Fruit fly (Drosophila melanogaster): Measurements from ENCODE around the gene ems.

The ems gene

DNA sequence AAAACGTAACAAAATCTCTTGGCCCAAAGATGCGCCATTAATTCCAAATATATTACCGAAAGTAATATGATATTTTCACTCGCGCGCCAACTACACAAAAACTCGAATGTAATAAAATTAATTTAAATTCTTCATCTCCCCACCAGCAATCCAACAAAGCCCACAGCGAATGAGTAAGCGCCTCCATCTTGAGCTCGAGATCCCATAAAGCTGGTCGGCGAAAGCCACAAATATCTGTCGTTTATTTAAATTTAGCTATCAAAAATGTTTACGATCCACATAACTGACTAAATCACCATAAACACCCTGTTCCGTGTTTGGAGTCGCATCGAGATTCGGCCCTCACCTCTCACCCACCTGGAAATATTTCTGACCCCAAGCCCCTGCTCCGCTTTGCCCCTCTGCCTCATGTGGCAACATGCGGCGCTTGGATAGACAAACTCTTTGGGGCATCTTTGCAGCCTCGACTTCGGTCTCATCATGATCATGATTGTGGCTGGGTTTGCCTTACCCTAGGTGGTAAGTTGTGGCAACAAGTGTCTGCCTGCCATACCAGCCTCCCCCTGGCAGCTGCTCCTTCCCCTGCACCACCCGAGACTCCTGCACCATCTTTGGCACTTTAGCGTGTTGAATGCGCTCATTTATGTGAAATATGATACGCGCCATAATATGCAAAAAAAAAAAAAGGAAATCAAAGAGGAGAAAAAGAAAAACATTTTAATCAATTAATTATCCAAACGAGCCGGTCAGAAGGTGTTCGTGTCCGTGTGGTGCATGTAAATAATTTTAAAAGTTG lies 10.6 kb downstream of the ems start:
- no peak for TF ChIP-seq psq (optimal IDR thresholded peaks at IDR 0.05)
- TF ChIP-seq insv (optimal IDR thresholded peaks at IDR 0.05) = no peak

DNA sequence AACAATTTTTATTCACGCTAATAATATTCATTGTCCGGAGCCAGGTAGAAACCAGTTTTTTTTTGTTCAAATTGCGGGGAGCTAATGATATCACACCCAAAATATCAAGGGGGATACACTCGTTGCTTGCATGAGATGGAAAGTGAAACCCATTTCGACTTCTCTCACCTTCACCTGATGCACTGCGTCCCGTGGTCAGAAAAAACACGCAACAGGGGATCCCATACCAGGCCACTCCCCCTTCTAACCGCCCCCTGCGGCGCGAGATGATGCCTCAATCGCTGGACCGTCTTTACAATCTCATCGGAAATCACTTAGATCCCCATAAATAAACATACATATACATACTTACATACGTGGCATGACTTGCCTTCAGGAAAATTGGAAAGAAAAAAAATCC lies 11.9 kb downstream of the ems start:
- no peak for TF ChIP-seq Myc (optimal IDR thresholded peaks at IDR 0.05)
- no peak for TF ChIP-seq ttk (optimal IDR thresholded peaks at IDR 0.05)
- no peak for TF ChIP-seq psq (optimal IDR thresholded peaks at IDR 0.05)
- no peak for TF ChIP-seq insv (optimal IDR thresholded peaks at IDR 0.05)
- TF ChIP-seq Sin3A (optimal IDR thresholded peaks at IDR 0.05) = no peak
- TF ChIP-seq h (optimal IDR thresholded peaks at IDR 0.05) = no peak

DNA sequence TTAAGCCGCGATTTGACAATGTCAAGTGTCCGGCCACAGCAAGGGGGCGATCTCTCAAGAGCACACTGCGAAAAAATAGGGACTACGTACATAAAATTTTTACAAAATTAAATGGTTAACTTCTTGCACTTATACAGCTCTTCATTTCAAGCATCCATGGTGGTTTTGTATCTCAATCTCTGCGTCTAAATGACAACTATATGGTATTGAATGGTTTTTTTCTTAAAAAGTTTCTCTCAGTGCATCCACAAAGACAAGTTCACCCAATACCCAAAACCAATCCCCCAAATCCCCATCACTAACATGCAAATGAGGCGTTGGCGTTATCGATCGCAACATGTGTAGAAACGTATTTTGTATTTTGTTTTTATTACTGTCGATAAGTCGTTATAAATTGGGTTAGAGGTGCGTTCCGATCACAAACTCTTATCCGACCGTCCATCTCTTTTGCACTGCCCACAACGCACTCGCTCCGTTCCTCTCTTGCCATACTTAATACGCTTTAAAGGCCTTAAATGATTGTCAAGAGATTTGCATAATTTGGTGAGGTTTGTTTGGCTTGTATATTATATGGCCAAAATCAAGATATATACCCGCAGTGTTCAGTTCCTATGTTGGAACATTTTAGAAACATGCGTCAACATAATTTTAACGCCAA lies 13.2 kb downstream of the ems start:
- TF ChIP-seq ttk (optimal IDR thresholded peaks at IDR 0.05) (no peak), Myc (optimal IDR thresholded peaks at IDR 0.05) (no peak), Sin3A (optimal IDR thresholded peaks at IDR 0.05) (no peak), insv (optimal IDR thresholded peaks at IDR 0.05) (no peak), h (optimal IDR thresholded peaks at IDR 0.05) (no peak), psq (optimal IDR thresholded peaks at IDR 0.05) (no peak)

DNA sequence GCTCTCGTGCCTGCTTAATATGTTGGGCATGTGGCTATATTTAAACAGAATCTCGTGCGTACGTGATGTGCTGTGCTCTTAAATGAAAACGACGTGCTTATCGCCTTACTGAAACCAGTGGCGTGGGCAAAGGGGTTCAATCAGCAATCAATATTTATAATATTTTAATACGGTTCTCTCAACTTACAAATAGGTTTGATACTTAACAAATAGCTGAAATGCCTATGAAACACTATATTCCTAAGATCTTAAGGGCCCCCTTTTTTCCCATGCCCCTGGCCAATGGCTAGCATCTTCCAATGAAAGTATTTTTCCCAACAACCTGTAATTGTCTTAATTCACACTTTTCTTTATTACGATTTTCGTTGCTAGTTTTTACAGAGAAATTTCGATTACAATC lies 14.0 kb downstream of the ems start:
- TF ChIP-seq psq (optimal IDR thresholded peaks at IDR 0.05) (no peak), ttk (optimal IDR thresholded peaks at IDR 0.05) (no peak), Myc (optimal IDR thresholded peaks at IDR 0.05) (no peak)

DNA sequence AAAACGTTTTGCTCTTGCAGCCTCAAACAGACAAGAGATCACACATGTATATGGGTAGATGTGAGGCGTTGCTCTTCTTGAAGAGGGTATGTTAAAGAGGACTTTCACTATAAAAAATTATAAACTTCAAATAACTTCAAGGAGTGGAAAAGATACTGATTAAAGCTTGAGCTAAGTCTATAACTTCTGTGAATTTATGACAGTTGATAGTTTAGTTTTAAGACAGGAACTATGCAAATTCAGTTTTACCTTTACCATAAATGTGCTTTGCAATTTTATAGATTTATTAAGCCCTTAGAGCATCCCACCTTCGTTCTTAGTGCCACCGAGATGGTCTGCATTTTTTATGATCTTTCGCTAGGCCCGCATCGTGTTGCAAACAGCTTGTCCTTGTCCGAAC lies 14.9 kb downstream of the ems start:
- TF ChIP-seq psq (optimal IDR thresholded peaks at IDR 0.05) = no peak
- no peak for TF ChIP-seq Sin3A (optimal IDR thresholded peaks at IDR 0.05)
- TF ChIP-seq insv (optimal IDR thresholded peaks at IDR 0.05) = no peak
- TF ChIP-seq Myc (optimal IDR thresholded peaks at IDR 0.05) = no peak
- TF ChIP-seq ttk (optimal IDR thresholded peaks at IDR 0.05) = no peak
- no peak for TF ChIP-seq h (optimal IDR thresholded peaks at IDR 0.05)

DNA sequence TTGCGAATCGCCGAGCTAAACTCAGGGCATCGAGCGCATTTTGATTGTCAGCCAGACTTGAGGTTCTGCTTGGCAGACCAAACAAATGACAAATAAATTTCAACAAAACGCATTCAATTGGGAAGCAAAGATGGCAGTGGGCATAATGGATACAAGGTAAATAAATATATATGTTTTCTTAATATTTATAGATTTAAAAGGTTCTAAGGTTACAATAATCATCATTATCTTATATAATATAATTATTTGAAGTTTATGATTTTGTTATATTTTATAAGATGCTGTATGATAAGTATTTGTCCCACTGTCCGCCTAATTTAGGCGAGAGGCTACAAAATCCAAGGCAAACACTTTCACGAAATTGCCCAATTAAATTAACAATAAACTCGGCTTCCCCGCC lies 16.4 kb downstream of the ems start:
- TF ChIP-seq insv (optimal IDR thresholded peaks at IDR 0.05) (no peak), h (optimal IDR thresholded peaks at IDR 0.05) (no peak), Myc (optimal IDR thresholded peaks at IDR 0.05) (no peak), ttk (optimal IDR thresholded peaks at IDR 0.05) (no peak), Sin3A (optimal IDR thresholded peaks at IDR 0.05) (no peak)

DNA sequence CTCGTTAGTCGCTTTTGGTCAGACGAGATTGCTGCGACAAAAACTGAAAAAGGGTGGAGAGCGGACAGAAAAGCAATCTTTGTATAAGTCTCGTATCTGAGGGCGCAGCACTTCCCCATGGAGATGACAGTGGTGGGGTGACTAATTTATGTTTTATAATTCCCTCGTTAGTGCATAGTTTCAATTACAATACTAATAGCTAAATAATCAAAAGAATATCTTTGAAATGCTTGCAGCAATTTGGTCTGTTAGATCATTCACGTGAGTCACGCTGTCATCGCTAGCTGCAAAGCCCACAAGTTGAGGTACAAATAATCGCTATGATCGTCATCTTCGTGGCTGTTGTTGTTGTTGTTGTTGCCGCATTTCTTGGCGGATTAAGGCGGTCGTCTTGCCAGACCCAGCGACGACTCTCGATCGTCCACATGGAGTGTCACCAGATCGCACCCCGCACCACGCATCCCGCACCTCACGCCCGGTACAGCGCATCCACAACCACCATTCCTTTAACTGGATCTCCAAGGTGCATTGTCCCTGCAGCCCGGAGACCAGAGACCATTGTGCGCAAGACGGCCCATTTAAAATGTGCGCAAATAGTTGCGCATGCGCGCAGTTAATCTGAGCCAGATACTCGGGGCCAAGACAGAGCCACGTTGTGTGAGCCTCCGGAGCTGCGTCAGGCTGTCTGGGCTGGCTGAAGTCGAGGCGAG lies 20.3 kb downstream of the ems start:
- TF ChIP-seq psq (optimal IDR thresholded peaks at IDR 0.05) (no peak), insv (optimal IDR thresholded peaks at IDR 0.05) (no peak), Myc (optimal IDR thresholded peaks at IDR 0.05) (no peak), Sin3A (optimal IDR thresholded peaks at IDR 0.05) (no peak), h (optimal IDR thresholded peaks at IDR 0.05) (no peak), ttk (optimal IDR thresholded peaks at IDR 0.05) (no peak)

DNA sequence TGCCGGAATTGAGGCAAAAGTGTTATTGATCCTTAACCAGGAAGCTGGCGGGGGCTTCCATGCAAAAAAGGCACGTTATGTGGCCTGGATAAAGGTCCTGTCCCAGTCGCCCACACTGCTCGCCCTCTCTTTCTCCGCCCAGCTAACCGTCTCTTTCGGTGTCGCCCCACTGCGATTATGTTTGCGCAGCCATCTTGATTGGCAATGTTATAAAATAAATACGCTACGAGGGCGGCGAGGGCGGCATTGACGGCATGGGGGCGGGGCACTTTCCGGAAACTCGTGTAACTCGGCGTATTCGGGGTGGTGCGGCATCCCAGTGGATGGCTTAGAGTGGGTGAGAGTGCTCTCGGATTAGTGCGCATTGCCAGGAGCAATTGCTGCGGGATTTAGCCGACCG lies 22.0 kb downstream of the ems start:
- TF ChIP-seq insv (optimal IDR thresholded peaks at IDR 0.05) (no peak), psq (optimal IDR thresholded peaks at IDR 0.05) (no peak), Sin3A (optimal IDR thresholded peaks at IDR 0.05) (no peak), Myc (optimal IDR thresholded peaks at IDR 0.05) (no peak), ttk (optimal IDR thresholded peaks at IDR 0.05) (no peak), h (optimal IDR thresholded peaks at IDR 0.05) (no peak)

DNA sequence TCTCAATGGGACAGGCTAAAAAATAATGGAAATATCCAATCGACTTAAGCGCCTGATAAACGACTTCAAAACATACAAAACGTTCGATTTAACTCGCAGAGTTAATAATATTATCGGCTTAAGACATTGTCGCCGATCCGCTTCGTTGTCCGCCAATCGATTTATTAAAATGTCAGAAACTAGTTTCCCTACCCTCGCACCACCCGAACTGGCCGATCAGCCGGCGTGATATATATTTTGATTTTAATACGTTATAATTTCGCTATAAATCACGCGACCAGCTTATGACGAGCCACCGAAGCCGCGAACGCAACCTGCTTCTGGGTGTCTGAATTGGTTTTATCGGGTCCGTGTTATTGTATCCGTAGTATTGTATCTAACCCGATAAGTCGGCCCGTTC lies 25.9 kb downstream of the ems start:
- TF ChIP-seq insv (optimal IDR thresholded peaks at IDR 0.05) (no peak), psq (optimal IDR thresholded peaks at IDR 0.05) (no peak), Sin3A (optimal IDR thresholded peaks at IDR 0.05) (no peak), Myc (optimal IDR thresholded peaks at IDR 0.05) (no peak), h (optimal IDR thresholded peaks at IDR 0.05) (no peak), ttk (optimal IDR thresholded peaks at IDR 0.05) (no peak)

DNA sequence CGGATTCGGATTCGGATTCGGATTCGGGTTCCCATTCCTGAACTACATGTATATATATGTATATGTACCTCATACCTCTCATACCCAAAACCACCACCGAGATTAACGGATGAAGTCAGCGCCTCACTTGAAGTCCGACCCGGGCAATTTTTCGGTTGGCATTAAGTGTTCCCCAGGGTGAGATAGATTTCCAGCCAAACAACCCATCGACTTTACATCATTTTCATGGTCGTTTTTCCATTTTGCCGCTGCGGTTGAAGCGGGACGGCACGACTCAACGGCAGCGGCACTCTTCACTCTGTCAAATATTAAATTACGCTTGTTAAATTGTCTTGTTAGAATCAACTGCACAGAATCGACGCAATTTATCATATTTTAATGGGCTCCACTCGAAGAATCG lies 28.6 kb downstream of the ems start:
- TF ChIP-seq insv (optimal IDR thresholded peaks at IDR 0.05) (no peak), ttk (optimal IDR thresholded peaks at IDR 0.05) (no peak), Myc (optimal IDR thresholded peaks at IDR 0.05) (no peak), Sin3A (optimal IDR thresholded peaks at IDR 0.05) (no peak), h (optimal IDR thresholded peaks at IDR 0.05) (no peak), psq (optimal IDR thresholded peaks at IDR 0.05) (no peak)

DNA sequence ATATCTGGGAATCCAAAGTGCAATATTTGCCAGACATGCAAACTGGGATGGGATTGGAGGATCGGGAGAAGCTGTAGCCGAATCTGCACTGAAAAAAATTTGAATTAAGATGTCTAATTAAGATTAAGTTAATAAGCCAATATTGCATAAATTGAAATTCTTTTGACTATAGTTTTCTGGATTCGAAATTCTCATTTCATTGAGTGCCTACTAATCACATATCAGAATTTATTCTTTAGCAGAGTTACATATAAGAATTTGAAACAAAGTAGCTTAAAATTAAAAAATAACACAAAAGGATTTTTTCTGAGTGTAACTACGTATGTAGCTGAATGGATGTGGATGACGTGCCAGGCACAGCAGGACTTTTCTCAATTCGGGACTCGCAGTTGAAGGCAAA lies 30.2 kb downstream of the ems start:
- TF ChIP-seq Sin3A (optimal IDR thresholded peaks at IDR 0.05) (no peak), psq (optimal IDR thresholded peaks at IDR 0.05) (no peak), insv (optimal IDR thresholded peaks at IDR 0.05) (no peak), Myc (optimal IDR thresholded peaks at IDR 0.05) (no peak), h (optimal IDR thresholded peaks at IDR 0.05) (no peak)

DNA sequence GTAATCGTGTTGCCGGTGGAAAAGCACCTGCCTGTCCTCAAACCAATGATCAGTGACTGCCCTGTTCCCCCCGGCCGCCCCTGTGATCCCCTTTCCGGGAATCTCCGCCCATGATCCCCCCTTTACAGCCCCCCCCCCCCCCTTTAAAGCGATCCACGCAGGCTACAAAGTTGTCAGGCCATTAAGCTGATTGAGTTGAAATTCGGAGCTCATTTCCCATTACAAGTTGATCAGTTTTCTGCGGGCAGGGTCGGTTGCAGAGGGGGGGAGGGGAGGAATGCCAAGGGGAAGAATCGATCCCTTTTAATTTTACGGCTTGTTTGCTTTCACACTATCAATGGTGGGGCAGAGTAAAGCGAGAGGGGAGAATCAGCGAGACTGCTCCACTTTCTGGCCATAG lies 32.3 kb downstream of the ems start:
- TF ChIP-seq Sin3A (optimal IDR thresholded peaks at IDR 0.05) = no peak
- TF ChIP-seq h (optimal IDR thresholded peaks at IDR 0.05) = no peak
- no peak for TF ChIP-seq ttk (optimal IDR thresholded peaks at IDR 0.05)
- TF ChIP-seq psq (optimal IDR thresholded peaks at IDR 0.05) = no peak
- TF ChIP-seq insv (optimal IDR thresholded peaks at IDR 0.05) = no peak
- no peak for TF ChIP-seq Myc (optimal IDR thresholded peaks at IDR 0.05)

Data from Kc167 (cell line).